Worm (Caenorhabditis elegans) whole organism, late embryonic: Measurements from ENCODE around the gene cyn-1.

Experiments
- C38D4.7 ChIP-seq: fragments of 200-800 bp; sonication (Bioruptor generic); optimal IDR thresholded peaks from 2 replicates; lab custom pipeline; 2018; ENCODE audit warnings: mild to moderate bottlenecking, missing genetic modification characterization, moderate library complexity, missing compliant biosample characterization
- K02D7.2 ChIP-seq: sonication (generic microtip); optimal IDR thresholded peaks from 2 replicates; lab custom pipeline; 2017; ENCODE audit warnings: mild to moderate bottlenecking, missing genetic modification characterization, missing compliant biosample characterization
- T23F11.4 ChIP-seq: fragments of 200-800 bp; sonication (Bioruptor generic); optimal IDR thresholded peaks from 2 replicates; lab custom pipeline; 2018; ENCODE audit warnings: mild to moderate bottlenecking, missing genetic modification characterization, missing compliant biosample characterization
- ama-1 ChIP-seq: fragments of 150-350 bp; optimal IDR thresholded peaks from 2 replicates; lab custom pipeline; 2014
- ceh-14 ChIP-seq: sonication (generic microtip); optimal IDR thresholded peaks from 2 replicates; lab custom pipeline; 2016; ENCODE audit warnings: missing genotype, missing genetic modification characterization, missing compliant biosample characterization
- ceh-19 ChIP-seq: fragments of 200-800 bp; sonication (Bioruptor generic); optimal IDR thresholded peaks from 2 replicates; lab custom pipeline; 2018; ENCODE audit warnings: mild to moderate bottlenecking, missing genetic modification characterization, missing compliant biosample characterization
- ceh-2 ChIP-seq: sonication (generic microtip); optimal IDR thresholded peaks from 2 replicates; lab custom pipeline; 2016; ENCODE audit warnings: missing genotype, missing genetic modification characterization, missing compliant biosample characterization
- ceh-31 ChIP-seq: sonication (generic microtip); optimal IDR thresholded peaks from 2 replicates; lab custom pipeline; 2016; ENCODE audit warnings: missing genetic modification characterization, missing compliant biosample characterization
- ceh-45 ChIP-seq: fragments of 200-800 bp; sonication (Bioruptor generic); IDR thresholded peaks from 2 replicates; pipeline ENCODE4 v1.3.6; 2022; ENCODE audit warnings: missing genetic modification reagents, missing genetic modification characterization, missing compliant biosample characterization
- che-1 ChIP-seq: sonication (generic microtip); optimal IDR thresholded peaks from 2 replicates; lab custom pipeline; 2016; ENCODE audit warnings: mild to moderate bottlenecking, missing genetic modification characterization, missing compliant biosample characterization
- dmd-4 ChIP-seq: sonication (generic microtip); optimal IDR thresholded peaks from 2 replicates; lab custom pipeline; 2016; ENCODE audit warnings: borderline replicate concordance, missing genetic modification characterization, missing compliant biosample characterization
- dve-1 ChIP-seq: sonication (generic microtip); optimal IDR thresholded peaks from 2 replicates; lab custom pipeline; 2017; ENCODE audit warnings: antibody characterized with exemption, mild to moderate bottlenecking, missing genetic modification characterization, missing compliant biosample characterization
- elt-2 ChIP-seq: sonication (generic microtip); optimal IDR thresholded peaks from 2 replicates; lab custom pipeline; 2016; ENCODE audit warnings: missing genetic modification reagents, missing genetic modification characterization, missing compliant biosample characterization
- elt-4 ChIP-seq: sonication (generic microtip); optimal IDR thresholded peaks from 2 replicates; lab custom pipeline; 2016; ENCODE audit warnings: missing genetic modification characterization, missing compliant biosample characterization
- ets-4 ChIP-seq: sonication (generic microtip); optimal IDR thresholded peaks from 2 replicates; lab custom pipeline; 2016; ENCODE audit warnings: missing genetic modification characterization, missing compliant biosample characterization
- eyg-1 ChIP-seq: sonication (generic microtip); optimal IDR thresholded peaks from 2 replicates; lab custom pipeline; 2016; ENCODE audit warnings: missing genotype, missing genetic modification characterization, missing compliant biosample characterization
- gmeb-2 ChIP-seq: sonication (generic microtip); optimal IDR thresholded peaks from 2 replicates; lab custom pipeline; 2016; ENCODE audit warnings: missing genetic modification characterization, inconsistent platforms, missing compliant biosample characterization
- hlh-15 ChIP-seq: sonication (generic microtip); optimal IDR thresholded peaks from 2 replicates; lab custom pipeline; 2016; ENCODE audit warnings: missing genetic modification characterization, missing compliant biosample characterization
- hlh-30 ChIP-seq: sonication (generic microtip); optimal IDR thresholded peaks from 2 replicates; lab custom pipeline; 2017; ENCODE audit warnings: antibody characterized with exemption, missing genetic modification characterization, missing compliant biosample characterization; ENCODE audit not compliant: insufficient read depth
- lim-6 ChIP-seq: sonication (generic microtip); optimal IDR thresholded peaks from 2 replicates; lab custom pipeline; 2016; ENCODE audit warnings: missing genetic modification characterization, missing compliant biosample characterization
- lin-11 ChIP-seq: fragments of 200-800 bp; sonication (Bioruptor generic); optimal IDR thresholded peaks from 2 replicates; lab custom pipeline; 2018; ENCODE audit warnings: mild to moderate bottlenecking, missing genetic modification characterization, missing compliant biosample characterization
- nfya-1 ChIP-seq: sonication (generic microtip); optimal IDR thresholded peaks from 2 replicates; lab custom pipeline; 2017; ENCODE audit warnings: missing genetic modification characterization, mild to moderate bottlenecking, missing compliant biosample characterization, antibody characterized with exemption, moderate library complexity
- odd-2 ChIP-seq: sonication (generic microtip); optimal IDR thresholded peaks from 2 replicates; lab custom pipeline; 2017; ENCODE audit warnings: antibody characterized with exemption, mild to moderate bottlenecking, missing genetic modification characterization, missing compliant biosample characterization
- pax-1 ChIP-seq: fragments of 150-350 bp; optimal IDR thresholded peaks from 2 replicates; lab custom pipeline; 2014; ENCODE audit warnings: missing biosample characterization, missing genetic modification characterization
- pha-2 ChIP-seq: sonication (generic microtip); optimal IDR thresholded peaks from 2 replicates; lab custom pipeline; 2017; ENCODE audit warnings: mild to moderate bottlenecking, missing genetic modification characterization, missing compliant biosample characterization
- pros-1 ChIP-seq: fragments of 150-350 bp; optimal IDR thresholded peaks from 2 replicates; lab custom pipeline; 2014; ENCODE audit warnings: missing biosample characterization, missing genetic modification reagents, missing genetic modification characterization
- sox-4 ChIP-seq: sonication (generic microtip); optimal IDR thresholded peaks from 2 replicates; lab custom pipeline; 2017; ENCODE audit warnings: mild to moderate bottlenecking, missing genetic modification characterization, inconsistent platforms, missing compliant biosample characterization
- unc-42 ChIP-seq: sonication (generic microtip); optimal IDR thresholded peaks from 2 replicates; lab custom pipeline; 2016; ENCODE audit warnings: missing genotype, missing genetic modification characterization, missing compliant biosample characterization
- unc-55 ChIP-seq: sonication (generic microtip); optimal IDR thresholded peaks from 2 replicates; lab custom pipeline; 2017; ENCODE audit warnings: missing biosample characterization, missing genetic modification reagents, missing genetic modification characterization
- unc-86 ChIP-seq: sonication (generic microtip); optimal IDR thresholded peaks from 2 replicates; lab custom pipeline; 2016; ENCODE audit warnings: missing genetic modification characterization, missing compliant biosample characterization
- zip-5 ChIP-seq: sonication (generic microtip); optimal IDR thresholded peaks from 2 replicates; lab custom pipeline; 2016; ENCODE audit warnings: missing genetic modification characterization, missing compliant biosample characterization

cyn-1 gene

ce11 chrV:14354258-14354877, 1.5 kb upstream of the cyn-1 start, which contains the start of gene Y49A3A.3:
Gene Y49A3A.3 (plus strand): TSS chrV:14354410.
- no peak for TF ChIP-seq sox-4 (tag; lab: Kevin White, UChicago)
- TF ChIP-seq ama-1 (lab: Kevin White, UChicago), result peak; percentile 52

ce11 chrV:14357347-14357746, 1.5 kb downstream of the cyn-1 start:
- peak; percentile 65 for TF ChIP-seq nfya-1 (tag; lab: Kevin White, UChicago)
- TF ChIP-seq, all 69 proteins: peak for 1; not testable (repeated sequence) for 68

- no peak for TF ChIP-seq odd-2 (tag; lab: Kevin White, UChicago)
- no peak for TF ChIP-seq K02D7.2 (tag; lab: Kevin White, UChicago)
- TF ChIP-seq che-1 (tag; lab: Kevin White, UChicago), result no peak
- TF ChIP-seq unc-42 (tag; lab: Kevin White, UChicago), result no peak
- no peak for TF ChIP-seq unc-55 (GFP tag; lab: Kevin White, UChicago)
- no peak for TF ChIP-seq eyg-1
- TF ChIP-seq gmeb-2 (tag; lab: Kevin White, UChicago), result no peak
- TF ChIP-seq nfya-1 (tag; lab: Kevin White, UChicago), result no peak
- TF ChIP-seq T23F11.4 (GFP tag; lab: Kevin White, UChicago), result no peak
- no peak for TF ChIP-seq ceh-14 (tag; lab: Kevin White, UChicago)
- TF ChIP-seq ets-4, result no peak
- TF ChIP-seq ceh-45 (GFP tag; lab: Robert Waterston, UW), result no peak
- no peak for TF ChIP-seq pax-1
- TF ChIP-seq dve-1, result no peak
- TF ChIP-seq lin-11, result no peak
- no peak for TF ChIP-seq unc-86
- TF ChIP-seq, all 69 proteins: peak for 0
Measured at ce11 chrV:14358577-14358976, 2.7 kb downstream of the cyn-1 start, which contains the start of gene Y49A3A.4. Gene Y49A3A.4 (minus strand): TSS chrV:14358890.

ce11 chrV:14361973-14362372, 6.1 kb downstream of the cyn-1 start:
- TF ChIP-seq zip-5 (tag; lab: Kevin White, UChicago) (no peak), unc-55 (GFP tag; lab: Kevin White, UChicago) (no peak), pha-2 (no peak), ceh-2 (tag; lab: Kevin White, UChicago) (no peak), ceh-19 (GFP tag; lab: Kevin White, UChicago) (no peak), pros-1 (no peak), hlh-15 (no peak), hlh-30 (tag; lab: Kevin White, UChicago) (no peak), ceh-31 (tag; lab: Kevin White, UChicago) (no peak), odd-2 (tag; lab: Kevin White, UChicago) (no peak), dmd-4 (no peak), lim-6 (tag; lab: Kevin White, UChicago) (no peak), nfya-1 (tag; lab: Kevin White, UChicago) (no peak), lin-11 (no peak), K02D7.2 (tag; lab: Kevin White, UChicago) (no peak), C38D4.7 (GFP tag; lab: Kevin White, UChicago) (no peak), elt-2 (tag; lab: Kevin White, UChicago) (no peak)

ce11 chrV:14364586-14365248, 8.8 kb downstream of the cyn-1 start:
- no peak for TF ChIP-seq elt-4 (tag; lab: Kevin White, UChicago)
- peak; percentile 13 for TF ChIP-seq nfya-1 (tag; lab: Kevin White, UChicago)
